Worm (Caenorhabditis elegans) whole organism, mixed stage, embryonic: Measurements from ENCODE around the gene fbxo-11.2.

Source experiments
- cnd-1 ChIP-seq: fragments of 200-800 bp; sonication (Bioruptor generic); optimal IDR thresholded peaks from 2 replicates; lab custom pipeline; 2018; ENCODE audit warnings: mild to moderate bottlenecking, missing genetic modification characterization, missing compliant biosample characterization
- elt-3 ChIP-seq: fragments of 150-350 bp; optimal IDR thresholded peaks from 2 replicates; lab custom pipeline; 2014; ENCODE audit warnings: missing biosample characterization, missing genetic modification characterization
- hlh-1 ChIP-seq: fragments of 150-350 bp; optimal IDR thresholded peaks from 2 replicates; lab custom pipeline; 2014; ENCODE audit warnings: missing biosample characterization, missing genetic modification reagents, missing genetic modification characterization
- lin-13 ChIP-seq: fragments of 150-350 bp; optimal IDR thresholded peaks from 2 replicates; lab custom pipeline; 2014; ENCODE audit warnings: missing biosample characterization, missing genetic modification characterization
- mab-5 ChIP-seq: fragments of 150-350 bp; optimal IDR thresholded peaks from 2 replicates; lab custom pipeline; 2014; ENCODE audit warnings: missing biosample characterization, missing genetic modification characterization
- nhr-76 ChIP-seq: sonication (generic microtip); optimal IDR thresholded peaks from 2 replicates; lab custom pipeline; 2017; ENCODE audit warnings: missing biosample characterization, missing genetic modification characterization
- pha-4 ChIP-seq: fragments of 150-350 bp; optimal IDR thresholded peaks from 2 replicates; lab custom pipeline; 2018; ENCODE audit warnings: missing biosample characterization, missing genetic modification reagents, missing genetic modification characterization
- snpc-4 ChIP-seq: fragments of 150-350 bp; optimal IDR thresholded peaks from 2 replicates; lab custom pipeline; 2014; ENCODE audit warnings: missing biosample characterization, missing genetic modification characterization
- sptf-1 ChIP-seq: sonication (generic microtip); optimal IDR thresholded peaks from 2 replicates; lab custom pipeline; 2017; ENCODE audit warnings: mild to moderate bottlenecking, missing genetic modification characterization, moderate library complexity, missing compliant biosample characterization
- unc-62 ChIP-seq: fragments of 150-350 bp; optimal IDR thresholded peaks from 2 replicates; lab custom pipeline; 2014; ENCODE audit warnings: missing biosample characterization, missing genetic modification reagents, missing genetic modification characterization
- ztf-11 ChIP-seq: fragments of 150-350 bp; optimal IDR thresholded peaks from 2 replicates; lab custom pipeline; 2014; ENCODE audit warnings: missing biosample characterization, missing genetic modification characterization

DNA sequence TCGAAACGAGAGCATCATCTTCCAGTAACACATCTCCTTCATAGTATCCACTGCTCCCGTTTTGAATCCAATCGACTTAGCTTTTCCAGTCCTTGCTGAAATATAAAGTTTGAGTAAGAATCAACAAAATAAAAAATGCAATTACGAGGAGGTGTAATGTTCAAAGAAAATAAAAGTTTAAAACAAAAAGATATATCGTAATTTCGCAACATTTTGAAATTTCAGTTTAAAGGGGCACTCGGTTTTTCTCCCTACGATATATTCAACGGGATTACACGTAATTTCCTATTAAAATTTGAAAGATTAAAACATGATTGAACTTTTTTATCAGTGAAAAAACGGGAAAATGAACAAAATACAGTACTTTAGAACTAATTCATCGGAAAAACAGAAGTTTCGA lies 37.0 kb downstream of the fbxo-11.2 start, which contains the start of gene Y34F4.3:
- no peak for TF ChIP-seq ztf-11 (tag; lab: Kevin White, UChicago)
- no peak for TF ChIP-seq cnd-1 (tag; lab: Kevin White, UChicago)
- TF ChIP-seq elt-3 (tag; lab: Kevin White, UChicago) = no peak
- no peak for TF ChIP-seq nhr-76 (tag; lab: Kevin White, UChicago)
- no peak for TF ChIP-seq mab-5 (tag; lab: Kevin White, UChicago)
- no peak for TF ChIP-seq unc-62 (GFP tag; lab: Kevin White, UChicago)
- no peak for TF ChIP-seq pha-4 (tag; lab: Kevin White, UChicago)
- TF ChIP-seq lin-13 (tag; lab: Kevin White, UChicago) = no peak
- TF ChIP-seq snpc-4 (tag; lab: Kevin White, UChicago) = no peak
- no peak for TF ChIP-seq hlh-1 (tag; lab: Kevin White, UChicago)
- TF ChIP-seq sptf-1 = no peak
